Worm (Caenorhabditis elegans) whole organism, midembryonic: ENCODE data around the gene Y41C4A.32.

Experiments
- klf-2 ChIP-seq: fragments of 200-800 bp; sonication (Bioruptor generic); conservative IDR thresholded peaks from 2 replicates; pipeline ENCODE4 v1.3.6; 2022; ENCODE audit warnings: missing genetic modification reagents, missing genetic modification characterization, missing compliant biosample characterization
- med-1 ChIP-seq: sonication (generic microtip); optimal IDR thresholded peaks from 2 replicates; lab custom pipeline; 2017; ENCODE audit warnings: missing genetic modification characterization, mild to moderate bottlenecking, missing compliant biosample characterization, antibody characterized with exemption, missing genetic modification reagents; ENCODE audit not compliant: insufficient read depth
- ztf-23 ChIP-seq: fragments of 200-800 bp; sonication (Bioruptor generic); IDR thresholded peaks from 2 replicates; pipeline ENCODE4 v1.3.6; 2022; ENCODE audit warnings: missing genetic modification reagents, missing genetic modification characterization, missing compliant biosample characterization

DNA sequence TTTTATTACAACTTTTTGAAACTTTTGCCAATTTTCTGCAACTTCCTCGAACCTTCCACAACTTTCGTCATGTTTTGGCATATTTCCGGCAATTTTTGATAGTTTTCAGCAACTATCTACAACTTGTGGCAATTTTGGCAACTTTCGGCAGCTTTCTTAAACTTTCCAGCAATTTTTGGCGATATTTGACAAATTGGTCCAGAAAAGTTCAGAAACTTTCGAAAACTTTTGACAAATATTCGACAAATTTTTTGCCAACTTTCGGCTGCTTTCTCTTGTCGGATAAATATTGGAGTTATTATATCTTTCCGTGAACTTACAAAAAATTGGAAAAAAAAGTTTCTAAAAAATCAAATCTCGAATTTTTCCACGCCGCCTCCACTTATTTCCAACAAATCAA is 8.8 kb downstream of the Y41C4A.32 start, which contains the start of gene Y41C4A.18:
- TF ChIP-seq klf-2 (GFP tag; lab: Robert Waterston, UW) (no peak), ztf-23 (GFP tag; lab: Robert Waterston, UW) (no peak), med-1 (no peak)
